Fruit fly (Drosophila melanogaster): ENCODE data around the gene CG42470.
A peak's percentile ranks its signal among the peaks of the same experiment; 100 is the strongest.

dm6 chr2L:11735975-11736374 is 17.4 kb downstream of the CG42470 start:
- TF ChIP-seq ro (GFP tag; IDR thresholded peaks at IDR 0.05) = no peak
- TF ChIP-seq aop (GFP tag; IDR thresholded peaks at IDR 0.05) = no peak
- TF ChIP-seq Eip74EF (GFP tag; optimal IDR thresholded peaks at IDR 0.05) = no peak
- no peak for TF ChIP-seq fd96Cb (tag; optimal IDR thresholded peaks at IDR 0.05)
- TF ChIP-seq MTF-1 (GFP tag; optimal IDR thresholded peaks at IDR 0.05; ENCODE audit: borderline replicate concordance) = peak; percentile 13
- TF ChIP-seq Six4 (GFP tag; optimal IDR thresholded peaks at IDR 0.05) = no peak
- no peak for TF ChIP-seq ewg (GFP tag; optimal IDR thresholded peaks at IDR 0.05)
- no peak for TF ChIP-seq CG18011 (GFP tag; optimal IDR thresholded peaks at IDR 0.05)

Data from whole organism, embryonic.